Worm (Caenorhabditis elegans) whole organism, young adult: ENCODE measurements around the gene mct-6.

Experiments used
- B0336.3 ChIP-seq: fragments of 200-800 bp; sonication (Bioruptor generic); IDR thresholded peaks from 2 replicates; pipeline ENCODE4 v1.3.6; 2022; ENCODE audit warnings: missing genetic modification characterization, missing compliant biosample characterization
- F33H1.4 ChIP-seq: fragments of 200-800 bp; sonication (Bioruptor generic); IDR thresholded peaks from 2 replicates; pipeline ENCODE4 v1.3.6; 2022; ENCODE audit warnings: missing genetic modification reagents, missing genetic modification characterization, missing compliant biosample characterization
- F37B4.10 ChIP-seq: fragments of 200-800 bp; sonication (Bioruptor generic); IDR thresholded peaks from 2 replicates; pipeline ENCODE4 v1.3.6; 2022; ENCODE audit warnings: missing genetic modification characterization, missing compliant biosample characterization
- F49E8.2 ChIP-seq: sonication (generic microtip); optimal IDR thresholded peaks from 3 replicates; lab custom pipeline; 2017; ENCODE audit warnings: missing genetic modification characterization, mild to moderate bottlenecking, missing compliant biosample characterization, antibody characterized with exemption, moderate library complexity; ENCODE audit not compliant: insufficient read depth
- F52B5.7 ChIP-seq: sonication (generic microtip); optimal IDR thresholded peaks from 2 replicates; lab custom pipeline; 2016; ENCODE audit warnings: mild to moderate bottlenecking, missing genetic modification characterization, missing compliant biosample characterization
- K11D2.4 ChIP-seq: fragments of 200-800 bp; sonication (Bioruptor generic); IDR thresholded peaks from 2 replicates; pipeline ENCODE4 v1.3.6; 2022; ENCODE audit warnings: missing genetic modification reagents, missing genetic modification characterization, missing compliant biosample characterization
- K12H6.12 ChIP-seq: fragments of 200-800 bp; sonication (Bioruptor generic); optimal IDR thresholded peaks from 2 replicates; lab custom pipeline; 2018; ENCODE audit warnings: mild to moderate bottlenecking, missing genetic modification characterization, missing compliant biosample characterization
- Y53G8AR.9 ChIP-seq: fragments of 200-800 bp; sonication (Bioruptor generic); conservative IDR thresholded peaks from 2 replicates; pipeline ENCODE4 v1.3.6; 2022; ENCODE audit warnings: missing genetic modification reagents, missing genetic modification characterization, missing compliant biosample characterization
- Y56A3A.18 ChIP-seq: fragments of 200-800 bp; sonication (Bioruptor generic); IDR thresholded peaks from 2 replicates; pipeline ENCODE4 v1.3.6; 2022; ENCODE audit warnings: missing genetic modification reagents, missing genetic modification characterization, missing compliant biosample characterization
- Y67H2A.10 ChIP-seq: fragments of 200-800 bp; sonication (Bioruptor generic); conservative IDR thresholded peaks from 2 replicates; pipeline ENCODE4 v1.3.6; 2022; ENCODE audit warnings: missing genetic modification reagents, missing genetic modification characterization, missing compliant biosample characterization
- Y95B8A.8 ChIP-seq: fragments of 200-800 bp; sonication (Bioruptor generic); IDR thresholded peaks from 2 replicates; pipeline ENCODE4 v1.3.6; 2022; ENCODE audit warnings: missing genetic modification reagents, missing genetic modification characterization, missing compliant biosample characterization
- ZK185.1 ChIP-seq: sonication (generic microtip); optimal IDR thresholded peaks from 2 replicates; lab custom pipeline; 2016; ENCODE audit warnings: mild to moderate bottlenecking, missing genetic modification characterization, missing compliant biosample characterization; ENCODE audit not compliant: poor library complexity, severe bottlenecking
- attf-6 ChIP-seq: fragments of 200-800 bp; sonication (Bioruptor generic); IDR thresholded peaks from 2 replicates; pipeline ENCODE4 v1.3.6; 2022; ENCODE audit warnings: missing genetic modification reagents, missing genetic modification characterization, missing compliant biosample characterization
- bed-1 ChIP-seq: fragments of 200-800 bp; sonication (Bioruptor generic); IDR thresholded peaks from 2 replicates; pipeline ENCODE4 v1.3.6; 2022; ENCODE audit warnings: missing genetic modification reagents, missing genetic modification characterization, missing compliant biosample characterization
- bed-2 ChIP-seq: fragments of 200-800 bp; sonication (Bioruptor generic); IDR thresholded peaks from 2 replicates; pipeline ENCODE4 v1.3.6; 2022; ENCODE audit warnings: missing genetic modification reagents, missing genetic modification characterization, missing compliant biosample characterization
- ccch-3 ChIP-seq: fragments of 200-800 bp; sonication (Bioruptor generic); optimal IDR thresholded peaks from 2 replicates; lab custom pipeline; 2018; ENCODE audit warnings: mild to moderate bottlenecking, missing genetic modification characterization, missing compliant biosample characterization
- ceh-27 ChIP-seq: fragments of 200-800 bp; sonication (Bioruptor generic); optimal IDR thresholded peaks from 2 replicates; lab custom pipeline; 2018; ENCODE audit warnings: mild to moderate bottlenecking, missing genetic modification characterization, moderate library complexity, missing compliant biosample characterization
- ceh-58 ChIP-seq: fragments of 200-800 bp; sonication (Bioruptor generic); IDR thresholded peaks from 2 replicates; pipeline ENCODE4 v1.3.6; 2022; ENCODE audit warnings: missing genetic modification characterization, missing compliant biosample characterization
- ceh-79 ChIP-seq: sonication (generic microtip); optimal IDR thresholded peaks from 2 replicates; lab custom pipeline; 2017; ENCODE audit warnings: mild to moderate bottlenecking, missing genetic modification characterization, missing compliant biosample characterization
- dpl-1 ChIP-seq: fragments of 150-350 bp; optimal IDR thresholded peaks from 2 replicates; lab custom pipeline; 2014; ENCODE audit warnings: missing biosample characterization, missing genetic modification reagents, missing genetic modification characterization
- egl-44 ChIP-seq: fragments of 200-800 bp; sonication (Bioruptor generic); IDR thresholded peaks from 2 replicates; pipeline ENCODE4 v1.3.6; 2022; ENCODE audit warnings: missing genetic modification reagents, missing genetic modification characterization, missing compliant biosample characterization
- egrh-3 ChIP-seq: fragments of 200-800 bp; sonication (Bioruptor generic); IDR thresholded peaks from 2 replicates; pipeline ENCODE4 v1.3.6; 2022; ENCODE audit warnings: missing genetic modification reagents, missing genetic modification characterization, missing compliant biosample characterization
- fkh-3 ChIP-seq: sonication (generic microtip); optimal IDR thresholded peaks from 2 replicates; lab custom pipeline; 2016; ENCODE audit warnings: mild to moderate bottlenecking, missing genetic modification characterization, missing compliant biosample characterization
- gei-17 ChIP-seq: fragments of 200-800 bp; sonication (Bioruptor generic); optimal IDR thresholded peaks from 2 replicates; lab custom pipeline; 2018; ENCODE audit warnings: mild to moderate bottlenecking, missing genetic modification characterization, missing compliant biosample characterization
- him-1 ChIP-seq: sonication (generic microtip); optimal IDR thresholded peaks from 2 replicates; lab custom pipeline; 2016; ENCODE audit warnings: missing genotype, missing genetic modification reagents, missing genetic modification characterization, missing compliant biosample characterization
- hlh-26 ChIP-seq: fragments of 200-800 bp; sonication (Bioruptor generic); conservative IDR thresholded peaks from 2 replicates; pipeline ENCODE4 v1.3.6; 2022; ENCODE audit warnings: missing genetic modification reagents, missing genetic modification characterization, missing compliant biosample characterization
- hmg-1.2 ChIP-seq: fragments of 200-800 bp; sonication (Bioruptor generic); IDR thresholded peaks from 2 replicates; pipeline ENCODE4 v1.3.6; 2022; ENCODE audit warnings: missing genetic modification reagents, missing genetic modification characterization, missing compliant biosample characterization
- lag-1 ChIP-seq: fragments of 200-800 bp; sonication (Bioruptor generic); IDR thresholded peaks from 2 replicates; pipeline ENCODE4 v1.3.6; 2022; ENCODE audit warnings: missing genetic modification reagents, missing genetic modification characterization, missing compliant biosample characterization
- madf-3 ChIP-seq: fragments of 200-800 bp; sonication (Bioruptor generic); IDR thresholded peaks from 2 replicates; pipeline ENCODE4 v1.3.6; 2022; ENCODE audit warnings: missing genetic modification reagents, missing genetic modification characterization, missing compliant biosample characterization
- madf-6 ChIP-seq: fragments of 200-800 bp; sonication (Bioruptor generic); IDR thresholded peaks from 2 replicates; pipeline ENCODE4 v1.3.6; 2022; ENCODE audit warnings: missing genetic modification reagents, missing genetic modification characterization, missing compliant biosample characterization
- mcd-1 ChIP-seq: fragments of 200-800 bp; sonication (Bioruptor generic); IDR thresholded peaks from 2 replicates; pipeline ENCODE4 v1.3.6; 2022; ENCODE audit warnings: missing genetic modification reagents, missing genetic modification characterization, missing compliant biosample characterization
- mes-4 ChIP-seq: sonication (generic microtip); optimal IDR thresholded peaks from 2 replicates; lab custom pipeline; 2016; ENCODE audit warnings: missing genotype, missing genetic modification characterization, missing compliant biosample characterization
- nfya-1 ChIP-seq: sonication (generic microtip); optimal IDR thresholded peaks from 2 replicates; lab custom pipeline; 2017; ENCODE audit warnings: antibody characterized with exemption, missing compliant biosample characterization, missing genetic modification characterization, borderline replicate concordance; ENCODE audit not compliant: insufficient read depth
- nhr-179 ChIP-seq: sonication (generic microtip); optimal IDR thresholded peaks from 2 replicates; lab custom pipeline; 2016; ENCODE audit warnings: mild to moderate bottlenecking, missing genetic modification characterization, missing compliant biosample characterization
- nhr-27 ChIP-seq: fragments of 200-800 bp; sonication (Bioruptor generic); optimal IDR thresholded peaks from 2 replicates; lab custom pipeline; 2018; ENCODE audit warnings: mild to moderate bottlenecking, missing genetic modification characterization, moderate library complexity, missing compliant biosample characterization
- nhr-90 ChIP-seq: sonication (generic microtip); optimal IDR thresholded peaks from 2 replicates; lab custom pipeline; 2016; ENCODE audit warnings: missing genotype, mild to moderate bottlenecking, missing genetic modification characterization, missing compliant biosample characterization
- pbrm-1 ChIP-seq: fragments of 200-800 bp; sonication (Bioruptor generic); IDR thresholded peaks from 2 replicates; pipeline ENCODE4 v1.3.6; 2022; ENCODE audit warnings: missing genetic modification reagents, missing genetic modification characterization, missing compliant biosample characterization
- rcor-1 ChIP-seq: fragments of 200-800 bp; sonication (Bioruptor generic); IDR thresholded peaks from 2 replicates; pipeline ENCODE4 v1.3.6; 2022; ENCODE audit warnings: missing genetic modification reagents, missing genetic modification characterization, missing compliant biosample characterization
- rec-8 ChIP-seq, 2 experiments: sonication (generic microtip); optimal IDR thresholded peaks; 2 replicates each; lab custom pipeline; 2016; ENCODE audit warnings: mild to moderate bottlenecking in 2 of 2, missing genetic modification characterization in 2 of 2, missing genetic modification reagents in 2 of 2, missing genotype in 2 of 2, missing biosample characterization in 1 of 2, missing compliant biosample characterization in 1 of 2, moderate library complexity in 1 of 2
- repo-1 ChIP-seq: sonication (generic microtip); optimal IDR thresholded peaks from 2 replicates; lab custom pipeline; 2017; ENCODE audit warnings: mild to moderate bottlenecking, missing genetic modification characterization, missing compliant biosample characterization
- rpc-1 ChIP-seq, 2 experiments: fragments of 150-350 bp in 1 of 2; sonication (generic microtip) in 1 of 2; optimal IDR thresholded peaks; 2 replicates each; lab custom pipeline; 2014 to 2018; ENCODE audit warnings: missing biosample characterization in 1 of 2, missing genetic modification characterization in 1 of 2, missing genetic modification reagents in 1 of 2, missing genotype in 1 of 2
- tbp1 ChIP-seq: fragments of 200-800 bp; sonication (Bioruptor generic); optimal IDR thresholded peaks from 2 replicates; lab custom pipeline; 2018; ENCODE audit warnings: mild to moderate bottlenecking, missing genetic modification characterization, missing compliant biosample characterization
- tbx-9 ChIP-seq: sonication (generic microtip); optimal IDR thresholded peaks from 2 replicates; lab custom pipeline; 2016; ENCODE audit warnings: borderline replicate concordance, missing genetic modification characterization, inconsistent platforms, missing compliant biosample characterization
- zfh-2 ChIP-seq: fragments of 200-800 bp; sonication (Bioruptor generic); conservative IDR thresholded peaks from 2 replicates; pipeline ENCODE4 v1.3.6; 2022; ENCODE audit warnings: missing genetic modification reagents, missing genetic modification characterization, missing compliant biosample characterization
- zim-3 ChIP-seq: sonication (generic microtip); optimal IDR thresholded peaks from 2 replicates; lab custom pipeline; 2017; ENCODE audit warnings: mild to moderate bottlenecking, missing genetic modification characterization, moderate library complexity, missing compliant biosample characterization
- ztf-18 ChIP-seq: sonication (generic microtip); optimal IDR thresholded peaks from 2 replicates; lab custom pipeline; 2016; ENCODE audit warnings: missing genotype, mild to moderate bottlenecking, missing genetic modification characterization, missing compliant biosample characterization
- ztf-22 ChIP-seq: fragments of 200-800 bp; sonication (Bioruptor generic); optimal IDR thresholded peaks from 2 replicates; lab custom pipeline; 2018; ENCODE audit warnings: mild to moderate bottlenecking, missing genetic modification characterization, moderate library complexity, missing compliant biosample characterization
- ztf-28 ChIP-seq: fragments of 200-800 bp; sonication (Bioruptor generic); IDR thresholded peaks from 2 replicates; pipeline ENCODE4 v1.3.6; 2022; ENCODE audit warnings: missing genetic modification reagents, missing genetic modification characterization, missing compliant biosample characterization

The mct-6 gene

ce11 chrX:16726879-16727278, 43.4 kb downstream of the mct-6 start (continued):
- TF ChIP-seq dpl-1 (GFP tag; lab: Kevin White, UChicago) = no peak
- no peak for TF ChIP-seq Y56A3A.18
- peak; percentile 65 for TF ChIP-seq ZK185.1 (tag; lab: Kevin White, UChicago)
- TF ChIP-seq ceh-27 (GFP tag; lab: Kevin White, UChicago) = peak; percentile 92
- peak; percentile 63 for TF ChIP-seq nhr-90
- peak; percentile 82 for TF ChIP-seq ztf-22 (GFP tag; lab: Kevin White, UChicago)
- TF ChIP-seq F49E8.2 = no peak
- TF ChIP-seq B0336.3 (GFP tag; lab: Robert Waterston, UW) = peak; percentile 91
- TF ChIP-seq nhr-179 (tag; lab: Kevin White, UChicago) = no peak
- TF ChIP-seq ceh-79 (tag; lab: Kevin White, UChicago) = no peak
- peak; percentile 63 for TF ChIP-seq tbp1
- peak; percentile 47; the same call in 1 of the 2 replicates for TF ChIP-seq bed-2
- TF ChIP-seq bed-1 = 0 out of 2 replicates have a peak, but pooled peaks have one; percentile 47
- TF ChIP-seq F33H1.4 (GFP tag; lab: Robert Waterston, UW) = no peak
- peak; percentile 83 for TF ChIP-seq pbrm-1 (GFP tag; lab: Robert Waterston, UW)
- TF ChIP-seq Y53G8AR.9 (GFP tag; lab: Robert Waterston, UW) = 0 out of 2 replicates have a peak, but pooled peaks have one; percentile 63
- peak; percentile 97 for TF ChIP-seq zfh-2
- TF ChIP-seq madf-6 (GFP tag; lab: Robert Waterston, UW) = no peak
- TF ChIP-seq him-1 (tag; lab: Kevin White, UChicago) = no peak
- TF ChIP-seq ztf-18 (tag; lab: Kevin White, UChicago) = peak; percentile 41
- no peak for TF ChIP-seq mes-4 (tag; lab: Kevin White, UChicago)
- TF ChIP-seq nhr-27 (tag; lab: Kevin White, UChicago) = no peak
- TF ChIP-seq repo-1 (tag; lab: Kevin White, UChicago) = peak; percentile 66
- TF ChIP-seq F52B5.7 (tag; lab: Kevin White, UChicago) = peak; percentile 40
- TF ChIP-seq tbx-9 (tag; lab: Kevin White, UChicago) = no peak
- TF ChIP-seq egrh-3 = peak; percentile 75
- no peak for TF ChIP-seq lag-1 (GFP tag; lab: Robert Waterston, UW)

ce11 chrX:16724954-16725353, 45.3 kb downstream of the mct-6 start:
- TF ChIP-seq fkh-3 (tag; lab: Kevin White, UChicago) (no peak), attf-6 (GFP tag; lab: Robert Waterston, UW) (no peak), F52B5.7 (tag; lab: Kevin White, UChicago) (no peak), hlh-26 (GFP tag; lab: Robert Waterston, UW) (no peak), Y95B8A.8 (GFP tag; lab: Robert Waterston, UW) (no peak), egl-44 (GFP tag; lab: Robert Waterston, UW) (no peak), rpc-1 (optimal IDR thresholded peaks at IDR 0.05; lab: Kevin White, UChicago) (no peak), rpc-1 (tag; optimal IDR thresholded peaks at IDR 0.05; lab: Kevin White, UChicago) (no peak), rec-8 (tag; optimal IDR thresholded peaks at IDR 0.05; lab: Kevin White, UChicago) (no peak), lag-1 (GFP tag; lab: Robert Waterston, UW) (no peak), nhr-27 (tag; lab: Kevin White, UChicago) (no peak), F37B4.10 (GFP tag; lab: Robert Waterston, UW) (no peak), ccch-3 (GFP tag; lab: Kevin White, UChicago) (no peak), K12H6.12 (tag; lab: Kevin White, UChicago) (no peak), hmg-1.2 (GFP tag; lab: Robert Waterston, UW) (no peak), ztf-28 (GFP tag; lab: Robert Waterston, UW) (no peak), K11D2.4 (GFP tag; lab: Robert Waterston, UW) (0 out of 2 replicates have a peak, but pooled peaks have one; percentile 29), rcor-1 (no peak), F33H1.4 (GFP tag; lab: Robert Waterston, UW) (no peak), madf-3 (GFP tag; lab: Robert Waterston, UW) (no peak), gei-17 (GFP tag; lab: Kevin White, UChicago) (no peak), zim-3 (tag; lab: Kevin White, UChicago) (no peak), nfya-1 (tag; lab: Kevin White, UChicago) (no peak), mcd-1 (GFP tag; lab: Robert Waterston, UW) (no peak), ceh-58 (GFP tag; lab: Robert Waterston, UW) (no peak), Y67H2A.10 (no peak)
